Fruit fly (Drosophila melanogaster): ENCODE data around the gene CG7600.

dm6 chr3L:11253140-11253539 lies 42.6 kb downstream of the CG7600 start:
- TF ChIP-seq cnc (optimal IDR thresholded peaks at IDR 0.05) (no peak), CG33017 (tag; optimal IDR thresholded peaks at IDR 0.05) (no peak)

Measured in whole organism, adult.